Worm (Caenorhabditis elegans): Measurements from ENCODE around the gene srz-5.

srz-5 gene

DNA sequence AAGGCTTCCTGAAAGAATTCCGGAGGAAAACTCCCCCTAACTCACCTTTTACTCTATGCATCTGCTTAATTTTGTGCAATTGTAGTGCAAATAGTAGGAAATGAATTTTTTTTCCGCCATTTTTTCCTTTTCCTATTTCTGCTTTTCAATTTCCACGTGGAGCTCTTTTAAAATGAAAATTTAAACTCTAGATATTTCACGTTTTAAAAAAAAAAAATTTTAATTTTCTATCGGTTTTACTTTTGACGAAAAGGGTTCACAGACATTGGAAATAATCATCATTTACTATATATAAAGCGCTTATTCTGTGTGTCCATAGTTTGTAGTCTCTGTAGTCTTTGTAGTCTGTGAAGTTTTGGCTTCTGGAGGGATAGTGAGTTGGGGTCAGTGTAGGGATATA, 32.9 kb downstream of the srz-5 start, which contains the start of gene Y49F6B.8:
Gene Y49F6B.8, minus strand, starts transcription at position 101 of the 400 bp plus-strand sequence.
- TF ChIP-seq M03D4.4 (tag; optimal IDR thresholded peaks at IDR 0.05): no peak
- TF ChIP-seq blmp-1 (tag; optimal IDR thresholded peaks at IDR 0.05): no peak
- TF ChIP-seq lin-13 (tag; optimal IDR thresholded peaks at IDR 0.05): no peak
- no peak for TF ChIP-seq elt-3 (tag; optimal IDR thresholded peaks at IDR 0.05)
- no peak for TF ChIP-seq pha-4 (tag; optimal IDR thresholded peaks at IDR 0.05)
- TF ChIP-seq nhr-2 (tag; optimal IDR thresholded peaks at IDR 0.05): no peak
- no peak for TF ChIP-seq drap-1 (GFP tag; optimal IDR thresholded peaks at IDR 0.05)
- no peak for TF ChIP-seq lsy-2 (tag; optimal IDR thresholded peaks at IDR 0.05)
- no peak for TF ChIP-seq hlh-1 (tag; optimal IDR thresholded peaks at IDR 0.05)
- TF ChIP-seq ham-2 (GFP tag; optimal IDR thresholded peaks at IDR 0.05): no peak
- TF ChIP-seq nhr-237 (tag; optimal IDR thresholded peaks at IDR 0.05): no peak
- TF ChIP-seq sptf-1 (tag; optimal IDR thresholded peaks at IDR 0.05): no peak
- TF ChIP-seq bed-3 (GFP tag; optimal IDR thresholded peaks at IDR 0.05): no peak
- TF ChIP-seq snpc-4 (tag; optimal IDR thresholded peaks at IDR 0.05): no peak
- no peak for TF ChIP-seq flh-1 (GFP tag; optimal IDR thresholded peaks at IDR 0.05)
- TF ChIP-seq unc-62 (GFP tag; optimal IDR thresholded peaks at IDR 0.05): no peak
- no peak for TF ChIP-seq ces-1 (GFP tag; optimal IDR thresholded peaks at IDR 0.05)
- no peak for TF ChIP-seq zip-8 (tag; optimal IDR thresholded peaks at IDR 0.05)

DNA sequence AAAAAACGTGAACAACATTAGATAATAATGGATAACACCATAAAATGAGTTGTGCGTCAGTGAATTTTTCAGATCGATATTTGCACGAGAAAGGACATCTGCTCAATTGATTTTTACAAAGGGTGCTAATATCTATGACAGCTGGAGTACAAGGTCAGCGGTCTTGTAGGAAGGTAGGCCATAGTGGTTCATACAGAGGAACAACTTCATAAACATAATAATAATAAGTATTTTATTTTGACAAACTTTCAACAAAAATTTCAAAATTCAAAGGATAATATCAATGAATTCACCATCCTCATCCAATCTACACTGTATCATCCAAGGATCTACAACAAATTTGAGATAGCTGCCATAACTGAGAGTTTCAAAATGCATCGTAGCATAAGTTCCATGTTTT, 37.4 kb downstream of the srz-5 start, which contains the start of gene fbxb-104:
Gene fbxb-104, minus strand, starts transcription at position 101 of the 400 bp plus-strand sequence.
- no peak for TF ChIP-seq mls-2 (tag; optimal IDR thresholded peaks at IDR 0.05)
- no peak for TF ChIP-seq elt-1 (tag; optimal IDR thresholded peaks at IDR 0.05; ENCODE audit: borderline replicate concordance, insufficient read depth)

DNA sequence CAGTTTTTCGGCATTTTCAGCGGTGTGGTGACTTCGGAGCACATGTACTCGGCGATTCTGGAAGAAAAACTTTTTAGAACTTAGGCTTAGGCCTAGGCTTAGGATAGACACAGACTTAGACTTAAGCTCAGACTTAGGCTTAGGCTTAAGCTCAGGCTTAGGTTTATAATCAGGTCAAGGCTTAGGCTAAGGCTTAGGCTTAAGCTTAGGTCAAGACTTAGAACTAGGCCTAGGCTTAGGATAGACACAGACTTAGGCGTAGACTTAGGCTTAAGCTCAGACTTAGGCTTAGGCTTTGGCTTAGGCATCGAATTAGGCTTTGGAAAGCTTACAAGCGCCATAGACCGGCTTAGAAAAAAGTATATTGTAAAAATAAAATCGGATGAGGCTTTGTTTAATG, 38.0 kb downstream of the srz-5 start:
- TF ChIP-seq mls-2 (tag; optimal IDR thresholded peaks at IDR 0.05) (no peak), lin-32 (GFP tag; optimal IDR thresholded peaks at IDR 0.05) (no peak), ceh-39 (tag; optimal IDR thresholded peaks at IDR 0.05) (no peak), nhr-2 (tag; optimal IDR thresholded peaks at IDR 0.05) (no peak), ham-2 (GFP tag; optimal IDR thresholded peaks at IDR 0.05) (no peak), bed-3 (GFP tag; optimal IDR thresholded peaks at IDR 0.05) (no peak), unc-120 (tag; optimal IDR thresholded peaks at IDR 0.05; ENCODE audit: poor library complexity, severe bottlenecking) (no peak), nhr-237 (tag; optimal IDR thresholded peaks at IDR 0.05) (no peak), tbx-8 (GFP tag; optimal IDR thresholded peaks at IDR 0.05) (no peak), lin-13 (tag; optimal IDR thresholded peaks at IDR 0.05) (no peak), lsy-2 (tag; optimal IDR thresholded peaks at IDR 0.05) (no peak), drap-1 (GFP tag; optimal IDR thresholded peaks at IDR 0.05) (no peak), mep-1 (tag; optimal IDR thresholded peaks at IDR 0.05) (no peak), nhr-76 (tag; optimal IDR thresholded peaks at IDR 0.05) (no peak), unc-62 (GFP tag; optimal IDR thresholded peaks at IDR 0.05) (no peak), sptf-1 (tag; optimal IDR thresholded peaks at IDR 0.05) (no peak), ztf-11 (tag; optimal IDR thresholded peaks at IDR 0.05) (no peak), zip-8 (tag; optimal IDR thresholded peaks at IDR 0.05) (no peak), unc-39 (tag; optimal IDR thresholded peaks at IDR 0.05) (no peak), snpc-4 (tag; optimal IDR thresholded peaks at IDR 0.05) (no peak)

DNA sequence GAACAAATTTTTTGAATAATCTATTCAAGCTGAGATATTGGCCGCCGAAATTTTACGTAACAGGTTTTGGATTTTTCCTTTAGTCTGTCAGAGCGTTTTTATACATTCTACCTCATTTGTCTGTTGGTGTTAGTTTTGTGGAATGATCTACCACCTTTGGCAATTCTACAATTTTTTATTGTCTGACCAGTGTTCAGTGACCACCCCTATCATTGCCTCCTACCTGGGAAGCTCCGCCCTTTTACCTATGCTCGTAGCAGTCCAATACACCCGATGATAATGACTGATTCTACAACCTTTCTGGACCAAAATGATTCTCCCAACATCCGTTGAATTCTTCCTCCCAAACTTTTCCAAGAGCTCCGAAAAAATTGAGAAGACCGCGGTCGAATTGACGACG, 40.8 kb downstream of the srz-5 start, which contains the start of gene sdz-32:
Gene sdz-32, plus strand, starts transcription at position 301 of the 400 bp plus-strand sequence.
- TF ChIP-seq nhr-76 (tag; optimal IDR thresholded peaks at IDR 0.05) (no peak), bed-3 (GFP tag; optimal IDR thresholded peaks at IDR 0.05) (no peak), lin-13 (tag; optimal IDR thresholded peaks at IDR 0.05) (no peak), M03D4.4 (tag; optimal IDR thresholded peaks at IDR 0.05) (no peak), ham-2 (GFP tag; optimal IDR thresholded peaks at IDR 0.05) (no peak)

DNA sequence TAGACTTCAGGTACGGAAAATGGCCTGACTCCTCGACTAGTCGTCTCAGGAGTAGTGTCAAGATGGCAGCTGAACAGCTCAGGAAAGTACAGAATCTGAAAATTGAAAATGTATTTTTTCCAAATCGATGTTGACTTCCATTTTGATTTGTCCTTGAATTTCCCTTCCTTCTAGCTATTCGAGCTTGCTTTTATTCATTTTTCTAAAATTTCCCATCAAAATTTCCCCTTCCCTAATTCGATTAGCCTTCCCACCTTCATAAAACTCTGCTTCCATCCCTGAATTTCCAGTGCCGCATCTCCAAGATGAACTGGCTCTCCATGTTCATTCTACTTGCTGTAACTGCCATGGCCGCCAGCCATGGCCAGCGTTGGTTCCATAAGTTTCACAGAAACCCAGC, 41.7 kb downstream of the srz-5 start, which contains the start of gene Y49F6B.6:
Gene Y49F6B.6, plus strand, starts transcription at position 301 of the 400 bp plus-strand sequence.
- TF ChIP-seq snpc-4 (tag; optimal IDR thresholded peaks at IDR 0.05) (no peak), ces-1 (GFP tag; optimal IDR thresholded peaks at IDR 0.05) (no peak), nhr-237 (tag; optimal IDR thresholded peaks at IDR 0.05) (no peak), elt-1 (tag; optimal IDR thresholded peaks at IDR 0.05; ENCODE audit: borderline replicate concordance, insufficient read depth) (no peak), lin-32 (GFP tag; optimal IDR thresholded peaks at IDR 0.05) (no peak), drap-1 (GFP tag; optimal IDR thresholded peaks at IDR 0.05) (no peak), unc-120 (tag; optimal IDR thresholded peaks at IDR 0.05; ENCODE audit: poor library complexity, severe bottlenecking) (no peak), zip-8 (tag; optimal IDR thresholded peaks at IDR 0.05) (no peak), lsy-2 (tag; optimal IDR thresholded peaks at IDR 0.05) (no peak), nhr-12 (tag; optimal IDR thresholded peaks at IDR 0.05) (no peak), mab-5 (tag; optimal IDR thresholded peaks at IDR 0.05) (no peak), tbx-8 (GFP tag; optimal IDR thresholded peaks at IDR 0.05) (no peak), pha-4 (tag; optimal IDR thresholded peaks at IDR 0.05) (no peak), hlh-1 (tag; optimal IDR thresholded peaks at IDR 0.05) (no peak), ceh-39 (tag; optimal IDR thresholded peaks at IDR 0.05) (no peak)

Data from whole organism, mixed stage, embryonic.